Fruit fly (Drosophila melanogaster): Measurements from ENCODE around the gene PIG-P.

The PIG-P gene

dm6 chr3R:26105924-26106494, 48.0 kb upstream of the PIG-P start (continued):
- TF ChIP-seq Fer2 (tag; optimal IDR thresholded peaks at IDR 0.05) = peak; percentile 54
- TF ChIP-seq CG30403 (GFP tag; optimal IDR thresholded peaks at IDR 0.05) = peak; percentile 51
- peak; percentile 14 for TF ChIP-seq CG2712 (tag; optimal IDR thresholded peaks at IDR 0.05)
- TF ChIP-seq CG10654 (GFP tag; optimal IDR thresholded peaks at IDR 0.05) = peak; percentile 49
- TF ChIP-seq chinmo (GFP tag; IDR thresholded peaks at IDR 0.05; ENCODE audit: partially characterized antibody) = no peak
- no peak for TF ChIP-seq eve (GFP tag; optimal IDR thresholded peaks at IDR 0.05)
- no peak for TF ChIP-seq Ets65A (GFP tag)
- peak; percentile 73 for TF ChIP-seq gem (tag; optimal IDR thresholded peaks at IDR 0.05)
- no peak for TF ChIP-seq stwl (tag; optimal IDR thresholded peaks at IDR 0.05)
- no peak for TF ChIP-seq Atf-2 (GFP tag; optimal IDR thresholded peaks at IDR 0.05)
- no peak for TF ChIP-seq CG2889 (GFP tag; IDR thresholded peaks at IDR 0.05)
- peak; percentile 77 for TF ChIP-seq CG11456 (GFP tag; IDR thresholded peaks at IDR 0.05)
- TF ChIP-seq seq (GFP tag; IDR thresholded peaks at IDR 0.05) = peak; percentile 45; the same call in 1 of the 2 replicates
- TF ChIP-seq PHDP (tag; optimal IDR thresholded peaks at IDR 0.05) = peak; percentile 52
- no peak for TF ChIP-seq sd (tag; optimal IDR thresholded peaks at IDR 0.05)
- peak; percentile 10 for TF ChIP-seq Sox100B (GFP tag; optimal IDR thresholded peaks at IDR 0.05)
- peak; percentile 40 for TF ChIP-seq Abd-B (GFP tag; optimal IDR thresholded peaks at IDR 0.05)
- no peak for TF ChIP-seq CG18764 (GFP tag; optimal IDR thresholded peaks at IDR 0.05)
- peak; percentile 35 for TF ChIP-seq tup (GFP tag; optimal IDR thresholded peaks at IDR 0.05)
- peak; percentile 37 for TF ChIP-seq CG13296 (GFP tag; optimal IDR thresholded peaks at IDR 0.05)
- peak; percentile 44; the same call in 1 of the 2 replicates for TF ChIP-seq CG6272 (GFP tag; IDR thresholded peaks at IDR 0.05)
- TF ChIP-seq CG10543 (GFP tag; optimal IDR thresholded peaks at IDR 0.05) = peak; percentile 58
- TF ChIP-seq NC2α (GFP tag; optimal IDR thresholded peaks at IDR 0.05) = no peak
- peak; percentile 12 for TF ChIP-seq ewg (GFP tag; optimal IDR thresholded peaks at IDR 0.05)
- peak; percentile 88 for TF ChIP-seq slbo (GFP tag; IDR thresholded peaks at IDR 0.05)
- TF ChIP-seq usp (GFP tag; optimal IDR thresholded peaks at IDR 0.05) = no peak
- peak; percentile 62 for TF ChIP-seq Sox102F (GFP tag; optimal IDR thresholded peaks at IDR 0.05)
- no peak for TF ChIP-seq CG3065 (GFP tag; optimal IDR thresholded peaks at IDR 0.05)
- peak; percentile 23 for TF ChIP-seq CG18619 (GFP tag; optimal IDR thresholded peaks at IDR 0.05)
- no peak for TF ChIP-seq CG4360 (GFP tag; IDR thresholded peaks at IDR 0.05)
- peak; percentile 52 for TF ChIP-seq CG15269 (tag; optimal IDR thresholded peaks at IDR 0.05)
- peak; percentile 69 for TF ChIP-seq bcd (GFP tag; optimal IDR thresholded peaks at IDR 0.05)
- no peak for TF ChIP-seq CG16813 (GFP tag; IDR thresholded peaks at IDR 0.05; ENCODE audit: partially characterized antibody)
- TF ChIP-seq aop (GFP tag; IDR thresholded peaks at IDR 0.05) = 0 out of 2 replicates have a peak, but pooled peaks have one; percentile 16
- TF ChIP-seq esg (GFP tag; conservative IDR thresholded peaks at IDR 0.05) = peak; percentile 54
- no peak for TF ChIP-seq gcm2 (GFP tag; optimal IDR thresholded peaks at IDR 0.05)
- peak; percentile 90 for TF ChIP-seq CG18599 (GFP tag; optimal IDR thresholded peaks at IDR 0.05)
- no peak for TF ChIP-seq Myb (GFP tag; optimal IDR thresholded peaks at IDR 0.05)
- TF ChIP-seq eyg (GFP tag; optimal IDR thresholded peaks at IDR 0.05) = no peak
- TF ChIP-seq Hsf (GFP tag; optimal IDR thresholded peaks at IDR 0.05) = no peak
- peak; percentile 74 for TF ChIP-seq stc (GFP tag; IDR thresholded peaks at IDR 0.05)
- peak; percentile 97 for TF ChIP-seq dysf (GFP tag; IDR thresholded peaks at IDR 0.05)
- no peak for TF ChIP-seq Usf (GFP tag; optimal IDR thresholded peaks at IDR 0.05)
- no peak for TF ChIP-seq Vsx1 (GFP tag; optimal IDR thresholded peaks at IDR 0.05)
- TF ChIP-seq Oli (tag; optimal IDR thresholded peaks at IDR 0.05) = peak; percentile 17
- TF ChIP-seq CoRest (tag; optimal IDR thresholded peaks at IDR 0.05) = peak; percentile 33
- no peak for TF ChIP-seq corto (GFP tag; optimal IDR thresholded peaks at IDR 0.05)
- TF ChIP-seq ase (GFP tag; IDR thresholded peaks at IDR 0.05) = peak; percentile 79
- TF ChIP-seq CG15073 (GFP tag; optimal IDR thresholded peaks at IDR 0.05) = no peak
- TF ChIP-seq Trl (optimal IDR thresholded peaks at IDR 0.05) = no peak
- no peak for TF ChIP-seq Trl (GFP tag; optimal IDR thresholded peaks at IDR 0.05)

Data from whole organism, embryonic.